Worm (Caenorhabditis elegans): Measurements from ENCODE around the gene C31H1.2.

The C31H1.2 gene

DNA sequence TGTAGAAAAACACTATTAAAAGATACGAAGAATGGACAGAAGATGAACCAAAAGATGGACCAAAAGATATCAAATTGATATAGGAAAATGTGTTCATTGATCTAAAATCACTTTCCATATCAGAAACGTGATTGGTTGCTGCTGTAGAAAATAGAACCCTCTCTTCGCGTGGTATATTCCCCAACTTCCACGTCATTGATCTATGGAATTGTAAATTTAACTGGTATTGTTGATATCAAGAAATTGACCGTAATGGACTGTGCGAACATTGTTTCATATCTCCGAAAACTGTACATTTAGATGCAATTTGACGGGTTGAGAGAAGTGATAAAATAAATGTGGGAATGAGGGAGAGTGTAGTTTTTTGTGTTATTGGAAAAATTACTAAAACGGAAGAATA lies 26.7 kb upstream of the C31H1.2 start:
- TF ChIP-seq lin-11 (tag; optimal IDR thresholded peaks at IDR 0.05): no peak
- no peak for TF ChIP-seq unc-55 (GFP tag; optimal IDR thresholded peaks at IDR 0.05)
- peak in 1 of 2 experiments; percentile 16 for TF ChIP-seq mdl-1 (tag; optimal IDR thresholded peaks at IDR 0.05)
- peak in 1 of 2 experiments; percentile 14 for TF ChIP-seq lsy-2 (tag; optimal IDR thresholded peaks at IDR 0.05)
- TF ChIP-seq crh-2 (tag; optimal IDR thresholded peaks at IDR 0.05): peak; percentile 88
- peak; percentile 51 for TF ChIP-seq egl-27 (tag; optimal IDR thresholded peaks at IDR 0.05)
- peak; percentile 88 for TF ChIP-seq nhr-25 (tag; optimal IDR thresholded peaks at IDR 0.05)
- TF ChIP-seq fos-1 (tag; optimal IDR thresholded peaks at IDR 0.05): peak; percentile 67
- no peak for TF ChIP-seq unc-39 (tag; optimal IDR thresholded peaks at IDR 0.05)
- TF ChIP-seq ztf-4 (tag; optimal IDR thresholded peaks at IDR 0.05): no peak
- no peak for TF ChIP-seq nhr-10 (tag; optimal IDR thresholded peaks at IDR 0.05)
- peak; percentile 68 for TF ChIP-seq nhr-6 (tag; optimal IDR thresholded peaks at IDR 0.05)
- TF ChIP-seq nhr-12 (tag; optimal IDR thresholded peaks at IDR 0.05): no peak
- peak; percentile 81 for TF ChIP-seq sma-3 (GFP tag; optimal IDR thresholded peaks at IDR 0.05)
- TF ChIP-seq alr-1 (tag; optimal IDR thresholded peaks at IDR 0.05): no peak
- no peak for TF ChIP-seq mab-5 (tag; optimal IDR thresholded peaks at IDR 0.05)
- TF ChIP-seq R02D3.7 (tag; optimal IDR thresholded peaks at IDR 0.05): no peak
- TF ChIP-seq sma-9 (GFP tag; optimal IDR thresholded peaks at IDR 0.05): peak; percentile 98
- no peak for TF ChIP-seq sma-9 (tag; optimal IDR thresholded peaks at IDR 0.05)
- TF ChIP-seq mbf-1 (tag; optimal IDR thresholded peaks at IDR 0.05): no peak
- TF ChIP-seq gmeb-1 (tag; optimal IDR thresholded peaks at IDR 0.05): peak; percentile 0
- TF ChIP-seq nhr-21 (tag; optimal IDR thresholded peaks at IDR 0.05): peak; percentile 97
- no peak for TF ChIP-seq aly-2 (tag; optimal IDR thresholded peaks at IDR 0.05)
- TF ChIP-seq blmp-1 (tag; optimal IDR thresholded peaks at IDR 0.05; ENCODE audit: insufficient read depth): peak; percentile 95

DNA sequence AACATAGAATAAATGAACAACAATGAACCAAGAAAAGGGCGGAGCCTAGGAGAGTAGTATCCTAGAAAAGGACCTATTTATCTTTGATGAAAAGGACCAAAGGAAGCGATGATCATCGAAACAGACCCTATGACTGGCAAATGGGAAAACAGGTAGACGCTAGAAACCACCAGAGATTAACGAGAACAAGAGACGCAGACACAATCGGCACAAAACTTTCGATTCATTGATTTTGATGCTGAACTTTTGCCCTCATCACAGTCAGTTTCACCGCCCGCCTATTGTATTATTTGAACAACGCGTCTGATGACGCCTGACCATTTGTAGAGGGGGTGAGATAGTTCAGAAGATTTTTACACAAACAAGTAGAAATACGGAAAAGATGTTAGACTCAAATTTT lies 25.4 kb upstream of the C31H1.2 start:
- TF ChIP-seq unc-55 (GFP tag; optimal IDR thresholded peaks at IDR 0.05): no peak
- no peak for TF ChIP-seq mdl-1 (tag; optimal IDR thresholded peaks at IDR 0.05)
- peak; percentile 18 for TF ChIP-seq gmeb-1 (tag; optimal IDR thresholded peaks at IDR 0.05)
- TF ChIP-seq mab-5 (tag; optimal IDR thresholded peaks at IDR 0.05): no peak
- no peak for TF ChIP-seq ZK546.5 (tag; optimal IDR thresholded peaks at IDR 0.05)
- TF ChIP-seq nhr-77 (tag; optimal IDR thresholded peaks at IDR 0.05): no peak
- TF ChIP-seq dmd-4 (tag; optimal IDR thresholded peaks at IDR 0.05): no peak
- no peak for TF ChIP-seq alr-1 (tag; optimal IDR thresholded peaks at IDR 0.05)
- peak; percentile 52 for TF ChIP-seq fos-1 (tag; optimal IDR thresholded peaks at IDR 0.05)
- no peak for TF ChIP-seq mbf-1 (tag; optimal IDR thresholded peaks at IDR 0.05)
- no peak for TF ChIP-seq nhr-10 (tag; optimal IDR thresholded peaks at IDR 0.05)
- no peak for TF ChIP-seq zag-1 (tag; optimal IDR thresholded peaks at IDR 0.05)
- no peak for TF ChIP-seq nhr-12 (tag; optimal IDR thresholded peaks at IDR 0.05)
- no peak for TF ChIP-seq snpc-4 (tag; optimal IDR thresholded peaks at IDR 0.05)
- no peak for TF ChIP-seq nhr-237 (tag; optimal IDR thresholded peaks at IDR 0.05)
- TF ChIP-seq nhr-6 (tag; optimal IDR thresholded peaks at IDR 0.05): no peak
- no peak for TF ChIP-seq elt-1 (tag; optimal IDR thresholded peaks at IDR 0.05)
- no peak for TF ChIP-seq R02D3.7 (tag; optimal IDR thresholded peaks at IDR 0.05)
- TF ChIP-seq lin-13 (GFP tag; optimal IDR thresholded peaks at IDR 0.05): no peak
- no peak for TF ChIP-seq ama-1 (optimal IDR thresholded peaks at IDR 0.05)
- peak; percentile 17 for TF ChIP-seq egl-27 (tag; optimal IDR thresholded peaks at IDR 0.05)
- TF ChIP-seq nhr-23 (tag; optimal IDR thresholded peaks at IDR 0.05): no peak
- peak; percentile 45 for TF ChIP-seq nhr-25 (tag; optimal IDR thresholded peaks at IDR 0.05)
- peak; percentile 53 for TF ChIP-seq crh-2 (tag; optimal IDR thresholded peaks at IDR 0.05)
- TF ChIP-seq nhr-11 (tag; optimal IDR thresholded peaks at IDR 0.05): no peak
- no peak for TF ChIP-seq skn-1 (tag; optimal IDR thresholded peaks at IDR 0.05)
- peak; percentile 3 for TF ChIP-seq ceh-16 (tag; optimal IDR thresholded peaks at IDR 0.05)
- no peak for TF ChIP-seq aly-2 (tag; optimal IDR thresholded peaks at IDR 0.05)
- no peak for TF ChIP-seq sem-4 (tag; optimal IDR thresholded peaks at IDR 0.05)
- peak; percentile 78 for TF ChIP-seq sma-9 (GFP tag; optimal IDR thresholded peaks at IDR 0.05)
- no peak for TF ChIP-seq sma-9 (tag; optimal IDR thresholded peaks at IDR 0.05)
- TF ChIP-seq unc-62 (GFP tag; optimal IDR thresholded peaks at IDR 0.05): no peak
- TF ChIP-seq F13H6.1 (tag; optimal IDR thresholded peaks at IDR 0.05): peak; percentile 1
- TF ChIP-seq elt-3 (tag; optimal IDR thresholded peaks at IDR 0.05): no peak
- TF ChIP-seq lsy-2 (tag; optimal IDR thresholded peaks at IDR 0.05): no peak
- no peak for TF ChIP-seq lin-11 (tag; optimal IDR thresholded peaks at IDR 0.05)
- peak; percentile 25 for TF ChIP-seq sma-3 (GFP tag; optimal IDR thresholded peaks at IDR 0.05)
- TF ChIP-seq nhr-129 (tag; optimal IDR thresholded peaks at IDR 0.05): peak; percentile 48
- no peak for TF ChIP-seq ztf-11 (tag; optimal IDR thresholded peaks at IDR 0.05)
- TF ChIP-seq ceh-82 (tag; optimal IDR thresholded peaks at IDR 0.05): no peak
- TF ChIP-seq nhr-21 (tag; optimal IDR thresholded peaks at IDR 0.05): peak; percentile 36
- TF ChIP-seq C34F6.9 (tag; optimal IDR thresholded peaks at IDR 0.05): no peak
- TF ChIP-seq blmp-1 (tag; optimal IDR thresholded peaks at IDR 0.05; ENCODE audit: insufficient read depth): peak; percentile 93
- no peak for TF ChIP-seq peb-1 (tag; optimal IDR thresholded peaks at IDR 0.05)
